Worm (Caenorhabditis elegans): Measurements from ENCODE around the gene dpr-1.
A peak's percentile ranks its signal among the peaks of the same experiment; 100 is the strongest.

dpr-1 gene

ce11 chrV:13907557-13908104 lies 34.4 kb downstream of the dpr-1 start (continued):
- TF ChIP-seq pbrm-1 (GFP tag; IDR thresholded peaks at IDR 0.05) (peak; percentile 61; the same call in 1 of the 2 replicates), Y56A3A.18 (GFP tag; IDR thresholded peaks at IDR 0.05) (peak; percentile 94), F39B2.1 (GFP tag; IDR thresholded peaks at IDR 0.05) (no peak), nfya-2 (GFP tag; IDR thresholded peaks at IDR 0.05) (no peak), ceh-27 (GFP tag; optimal IDR thresholded peaks at IDR 0.05) (peak; percentile 41), sptf-2 (GFP tag; optimal IDR thresholded peaks at IDR 0.05) (no peak), ekl-4 (GFP tag; IDR thresholded peaks at IDR 0.05) (peak; percentile 68), atf-7 (tag; optimal IDR thresholded peaks at IDR 0.05) (peak; percentile 90), C17E4.6 (GFP tag; IDR thresholded peaks at IDR 0.05) (0 out of 2 replicates have a peak, but pooled peaks have one; percentile 34), Y53F4B.3 (GFP tag; IDR thresholded peaks at IDR 0.05) (no peak; the same call in 1 of the 2 replicates), dox-1 (GFP tag; IDR thresholded peaks at IDR 0.05) (peak; percentile 79), ztf-6 (GFP tag; IDR thresholded peaks at IDR 0.05) (no peak), pha-4 (tag; optimal IDR thresholded peaks at IDR 0.05) (peak; percentile 55), lsl-1 (GFP tag; optimal IDR thresholded peaks at IDR 0.05) (no peak), F55B11.4 (tag; optimal IDR thresholded peaks at IDR 0.05; ENCODE audit: borderline replicate concordance, insufficient read depth) (no peak), cebp-1 (GFP tag; IDR thresholded peaks at IDR 0.05) (peak; percentile 77), cebp-1 (tag; optimal IDR thresholded peaks at IDR 0.05) (peak; percentile 94), K12H6.12 (tag; optimal IDR thresholded peaks at IDR 0.05) (peak; percentile 55), T26A5.8 (tag; optimal IDR thresholded peaks at IDR 0.05) (no peak), nhr-120 (GFP tag; IDR thresholded peaks at IDR 0.05) (no peak), ztf-3 (GFP tag; optimal IDR thresholded peaks at IDR 0.05) (peak; percentile 47), mes-4 (tag; optimal IDR thresholded peaks at IDR 0.05) (no peak), hrde-1 (tag; optimal IDR thresholded peaks at IDR 0.05; ENCODE audit: borderline replicate concordance) (no peak), snpc-3.4 (tag; optimal IDR thresholded peaks at IDR 0.05) (no peak), F22D6.2 (tag; optimal IDR thresholded peaks at IDR 0.05) (peak; percentile 56), lin-35 (GFP tag; optimal IDR thresholded peaks at IDR 0.05) (peak in 1 of 3 experiments; percentile 55), gei-17 (GFP tag; optimal IDR thresholded peaks at IDR 0.05) (peak; percentile 76), dpff-1 (tag; optimal IDR thresholded peaks at IDR 0.05) (no peak), ama-1 (optimal IDR thresholded peaks at IDR 0.05) (peak; percentile 91), ama-1 (GFP tag; optimal IDR thresholded peaks at IDR 0.05) (no peak), ceh-100 (GFP tag; IDR thresholded peaks at IDR 0.05) (peak; percentile 54; the same call in 1 of the 2 replicates), madf-8 (GFP tag; conservative IDR thresholded peaks at IDR 0.05) (no peak), ccch-3 (GFP tag; optimal IDR thresholded peaks at IDR 0.05) (no peak), ztf-22 (GFP tag; optimal IDR thresholded peaks at IDR 0.05) (peak; percentile 76), unc-130 (GFP tag; optimal IDR thresholded peaks at IDR 0.05) (no peak), cebp-2 (GFP tag; IDR thresholded peaks at IDR 0.05) (0 out of 2 replicates have a peak, but pooled peaks have one; percentile 58), B0336.3 (GFP tag; IDR thresholded peaks at IDR 0.05) (peak; percentile 96), repo-1 (tag; optimal IDR thresholded peaks at IDR 0.05) (peak; percentile 98), ztf-28 (GFP tag; IDR thresholded peaks at IDR 0.05) (0 out of 2 replicates have a peak, but pooled peaks have one; percentile 75), lin-40 (tag; optimal IDR thresholded peaks at IDR 0.05) (peak; percentile 22), attf-5 (GFP tag; optimal IDR thresholded peaks at IDR 0.05) (peak; percentile 68), Y67H2A.10 (GFP tag; conservative IDR thresholded peaks at IDR 0.05) (peak; percentile 54; the same call in 1 of the 2 replicates), mel-28 (tag; optimal IDR thresholded peaks at IDR 0.05; ENCODE audit: borderline replicate concordance) (peak; percentile 88), Y79H2A.3 (GFP tag; conservative IDR thresholded peaks at IDR 0.05) (peak; percentile 64; the same call in 1 of the 2 replicates), ztf-25 (GFP tag; IDR thresholded peaks at IDR 0.05) (0 out of 2 replicates have a peak, but pooled peaks have one; percentile 6), F33H1.4 (GFP tag; IDR thresholded peaks at IDR 0.05) (no peak; the same call in none of the 2 replicates), F23B12.7 (tag; optimal IDR thresholded peaks at IDR 0.05; ENCODE audit: insufficient read depth) (no peak), nhr-179 (tag; optimal IDR thresholded peaks at IDR 0.05) (no peak)
